Worm (Caenorhabditis elegans): ENCODE results near the gene F31E3.12.

DNA sequence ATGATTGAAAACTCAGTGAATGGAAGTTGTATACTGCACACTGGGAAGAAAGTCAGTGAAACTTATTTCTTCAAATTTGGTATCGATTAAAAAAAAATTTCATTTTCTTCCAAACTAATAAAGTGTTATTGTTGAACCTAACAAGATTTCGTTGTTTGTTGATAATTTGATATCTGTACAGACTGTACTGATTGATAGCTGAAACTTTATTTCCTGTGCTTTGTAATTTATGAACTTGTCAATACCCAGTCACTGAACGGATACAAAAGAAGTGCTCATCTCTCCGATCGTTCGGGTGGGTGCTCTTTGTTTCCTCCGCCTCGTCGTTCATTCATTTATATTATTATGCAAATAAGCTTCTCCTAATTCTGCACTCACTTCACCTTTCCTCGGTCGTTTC lies at the start of gene F31E3.12:
- TF ChIP-seq ama-1 (optimal IDR thresholded peaks at IDR 0.05) = no peak
- no peak for TF ChIP-seq flt-1 (GFP tag; IDR thresholded peaks at IDR 0.05)
- TF ChIP-seq scrt-1 (GFP tag; IDR thresholded peaks at IDR 0.05) = no peak
- TF ChIP-seq tra-4 (tag; optimal IDR thresholded peaks at IDR 0.05) = no peak
- no peak for TF ChIP-seq B0310.2 (tag; optimal IDR thresholded peaks at IDR 0.05)
- no peak for TF ChIP-seq aly-1 (tag; optimal IDR thresholded peaks at IDR 0.05)
- TF ChIP-seq ceh-13 (GFP tag; optimal IDR thresholded peaks at IDR 0.05) = no peak
- no peak for TF ChIP-seq sea-1 (GFP tag; conservative IDR thresholded peaks at IDR 0.05)
- TF ChIP-seq pes-1 (GFP tag; IDR thresholded peaks at IDR 0.05) = no peak
- no peak for TF ChIP-seq ets-7 (tag; optimal IDR thresholded peaks at IDR 0.05)

All from whole organism, early embryonic.